Fruit fly (Drosophila melanogaster): Measurements from ENCODE around the gene CG11889.

The CG11889 gene

DNA sequence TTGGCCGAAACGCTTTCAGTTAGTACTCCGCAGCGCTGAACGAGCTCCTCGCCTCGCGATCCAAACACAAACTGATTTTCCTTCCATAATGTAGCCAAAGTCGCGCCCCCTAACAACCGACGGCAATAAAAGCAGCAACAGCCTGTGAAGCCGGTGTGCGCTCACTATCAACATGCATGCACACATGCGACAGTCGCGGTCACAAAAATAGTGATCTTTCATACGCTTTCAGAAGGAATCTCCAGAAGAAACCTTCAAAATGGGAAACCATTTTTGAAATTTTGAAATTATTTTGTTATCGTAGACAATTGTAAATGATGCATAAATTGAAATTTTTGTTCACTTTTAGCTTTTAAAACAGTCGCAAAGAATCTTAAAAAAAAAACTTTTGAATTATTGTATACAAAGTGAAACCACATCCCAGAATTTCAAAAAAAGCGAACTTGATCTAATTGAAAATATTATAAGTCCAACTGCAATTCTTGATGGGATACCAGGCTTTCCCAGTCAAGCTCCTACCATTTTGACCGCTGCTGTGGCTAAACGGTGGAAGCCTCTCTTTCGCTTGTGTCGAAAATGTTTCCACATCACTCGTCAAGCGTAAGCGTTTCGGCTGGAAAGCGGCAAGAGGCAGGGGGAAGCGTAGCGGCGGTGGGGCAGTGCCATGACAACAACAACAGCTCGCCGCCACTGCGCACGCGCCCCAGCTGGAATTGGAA lies 37.6 kb upstream of the CG11889 start, which contains the start of gene Cad96Cb (continued):
- TF ChIP-seq gcm2 (GFP tag; optimal IDR thresholded peaks at IDR 0.05) (no peak), CG18764 (GFP tag; optimal IDR thresholded peaks at IDR 0.05) (peak; percentile 76), lola (GFP tag; optimal IDR thresholded peaks at IDR 0.05) (peak in 1 of 3 experiments; percentile 94), CG2678 (tag; optimal IDR thresholded peaks at IDR 0.05) (peak; percentile 90), H15 (GFP tag; IDR thresholded peaks at IDR 0.05) (peak; percentile 64; the same call in 1 of the 3 replicates), CG30403 (GFP tag; optimal IDR thresholded peaks at IDR 0.05) (peak; percentile 92), CG14860 (GFP tag; IDR thresholded peaks at IDR 0.05; ENCODE audit: partially characterized antibody) (no peak), CG13296 (GFP tag; optimal IDR thresholded peaks at IDR 0.05) (peak; percentile 67), rib (GFP tag; IDR thresholded peaks at IDR 0.05) (no peak), CG5953 (GFP tag; IDR thresholded peaks at IDR 0.05) (no peak), Bgb (GFP tag; IDR thresholded peaks at IDR 0.05; ENCODE audit: partially characterized antibody) (no peak), CG10147 (GFP tag; optimal IDR thresholded peaks at IDR 0.05) (peak; percentile 77), vnd (GFP tag; IDR thresholded peaks at IDR 0.05; ENCODE audit: partially characterized antibody) (no peak), crol (GFP tag; IDR thresholded peaks at IDR 0.05) (peak; percentile 75), CG7556 (GFP tag; optimal IDR thresholded peaks at IDR 0.05) (peak; percentile 95), cato (GFP tag; optimal IDR thresholded peaks at IDR 0.05; ENCODE audit: borderline replicate concordance) (peak; percentile 71), luna (GFP tag; optimal IDR thresholded peaks at IDR 0.05) (no peak), CG16815 (GFP tag; optimal IDR thresholded peaks at IDR 0.05) (peak; percentile 79), Doc2 (GFP tag; IDR thresholded peaks at IDR 0.05) (no peak), onecut (GFP tag; IDR thresholded peaks at IDR 0.05) (peak; percentile 75), H2.0 (GFP tag; IDR thresholded peaks at IDR 0.05) (peak; percentile 38; the same call in 1 of the 2 replicates), CG17385 (GFP tag; optimal IDR thresholded peaks at IDR 0.05) (peak; percentile 82), dpn (GFP tag; optimal IDR thresholded peaks at IDR 0.05) (peak; percentile 66 to 80), ken (GFP tag; IDR thresholded peaks at IDR 0.05) (peak; percentile 71; the same call in 2 of the 3 replicates), CG4707 (GFP tag; optimal IDR thresholded peaks at IDR 0.05) (peak; percentile 48), vfl (GFP tag; optimal IDR thresholded peaks at IDR 0.05) (no peak), CG14014 (GFP tag; IDR thresholded peaks at IDR 0.05) (0 out of 2 replicates have a peak, but pooled peaks have one; percentile 41), CG1529 (GFP tag; optimal IDR thresholded peaks at IDR 0.05) (peak; percentile 84), CG9797 (GFP tag; optimal IDR thresholded peaks at IDR 0.05) (no peak), CG34376 (GFP tag; optimal IDR thresholded peaks at IDR 0.05) (peak; percentile 1), bcd (GFP tag; optimal IDR thresholded peaks at IDR 0.05) (peak; percentile 84), ems (GFP tag; optimal IDR thresholded peaks at IDR 0.05) (peak; percentile 76), B-H1 (GFP tag; IDR thresholded peaks at IDR 0.05) (no peak; the same call in 2 of the 3 replicates), stc (GFP tag; IDR thresholded peaks at IDR 0.05) (peak; percentile 62; the same call in 1 of the 2 replicates), dati (GFP tag; IDR thresholded peaks at IDR 0.05) (no peak), Bteb2 (GFP tag; optimal IDR thresholded peaks at IDR 0.05) (peak; percentile 78), hb (GFP tag; IDR thresholded peaks at IDR 0.05; ENCODE audit: partially characterized antibody) (no peak), Jarid2 (GFP tag; optimal IDR thresholded peaks at IDR 0.05) (peak; percentile 53), CG11093 (GFP tag; IDR thresholded peaks at IDR 0.05) (0 out of 3 replicates have a peak, but pooled peaks have one; percentile 55), ase (GFP tag; IDR thresholded peaks at IDR 0.05) (peak; percentile 35; the same call in 1 of the 3 replicates), gsb-n (tag; optimal IDR thresholded peaks at IDR 0.05) (peak; percentile 86), Dfd (GFP tag; optimal IDR thresholded peaks at IDR 0.05) (no peak), da (GFP tag; optimal IDR thresholded peaks at IDR 0.05) (peak; percentile 41), ind (GFP tag; optimal IDR thresholded peaks at IDR 0.05) (peak; percentile 79), CG12236 (GFP tag; optimal IDR thresholded peaks at IDR 0.05) (peak; percentile 83), Side (GFP tag; optimal IDR thresholded peaks at IDR 0.05) (peak; percentile 71), gt (GFP tag; IDR thresholded peaks at IDR 0.05) (no peak; the same call in 1 of the 2 replicates), CG1602 (GFP tag; optimal IDR thresholded peaks at IDR 0.05) (peak; percentile 73), Gug (GFP tag; IDR thresholded peaks at IDR 0.05) (peak; percentile 36; the same call in 2 of the 4 replicates)
